Worm (Caenorhabditis elegans) whole organism, L4/young adult: Measurements from ENCODE around the gene nrsn-1.

Source experiments
- W03F9.2 ChIP-seq: fragments of 150-350 bp; optimal IDR thresholded peaks from 2 replicates; lab custom pipeline; 2014; ENCODE audit warnings: missing biosample characterization, missing genetic modification characterization
- dao-5 ChIP-seq: sonication (generic microtip); optimal IDR thresholded peaks from 2 replicates; lab custom pipeline; 2016; ENCODE audit warnings: missing genotype, missing genetic modification characterization, moderate library complexity, missing compliant biosample characterization
- him-1 ChIP-seq: sonication (generic microtip); optimal IDR thresholded peaks from 2 replicates; lab custom pipeline; 2016; ENCODE audit warnings: missing genotype, missing genetic modification reagents, missing genetic modification characterization, missing compliant biosample characterization

Gene nrsn-1

DNA sequence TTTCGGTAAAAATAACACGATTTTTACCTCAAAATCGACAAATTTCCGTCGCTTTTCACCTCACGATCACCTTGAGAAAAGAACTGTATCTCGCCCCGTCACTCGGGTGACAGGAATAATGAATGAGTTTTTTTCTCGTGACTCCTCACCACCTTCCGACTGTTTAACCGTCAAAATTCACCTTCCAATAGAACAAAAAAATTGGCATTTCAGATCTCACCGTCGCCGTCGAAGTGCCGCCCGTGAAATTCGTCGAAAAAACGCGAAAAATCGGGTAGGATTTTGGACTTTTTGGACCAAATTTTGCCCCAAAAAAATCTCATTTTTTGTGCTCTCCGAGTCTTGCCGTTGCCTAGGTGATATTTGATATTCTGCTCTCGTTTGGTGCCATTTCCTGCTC lies 28.9 kb downstream of the nrsn-1 start, which contains the start of gene unc-132:
Gene unc-132, plus strand, starts transcription at position 208 of the 400 bp plus-strand sequence.
- TF ChIP-seq dao-5 (tag; lab: Kevin White, UChicago) (no peak), him-1 (tag; lab: Kevin White, UChicago) (no peak), W03F9.2 (no peak)

DNA sequence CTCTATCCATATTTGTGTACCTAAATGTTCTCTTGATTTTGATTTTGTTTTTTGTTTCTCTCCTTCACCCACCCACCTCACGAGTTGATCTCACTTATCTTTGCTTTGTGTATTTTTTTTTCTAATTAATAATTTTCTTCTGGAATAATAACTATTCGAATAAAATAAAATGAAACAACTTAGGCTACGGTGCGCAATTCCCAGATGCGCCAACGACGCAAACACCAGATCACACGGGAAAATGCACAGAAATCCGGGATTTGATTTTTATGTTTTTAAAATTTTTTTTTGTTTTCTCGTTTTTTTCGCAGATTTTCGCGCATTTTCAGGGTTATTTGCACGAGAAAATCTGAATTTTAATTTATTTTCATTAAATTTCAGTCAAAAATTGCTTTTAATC lies 29.5 kb downstream of the nrsn-1 start:
- TF ChIP-seq dao-5 (tag; lab: Kevin White, UChicago) = no peak
- TF ChIP-seq him-1 (tag; lab: Kevin White, UChicago) = no peak

DNA sequence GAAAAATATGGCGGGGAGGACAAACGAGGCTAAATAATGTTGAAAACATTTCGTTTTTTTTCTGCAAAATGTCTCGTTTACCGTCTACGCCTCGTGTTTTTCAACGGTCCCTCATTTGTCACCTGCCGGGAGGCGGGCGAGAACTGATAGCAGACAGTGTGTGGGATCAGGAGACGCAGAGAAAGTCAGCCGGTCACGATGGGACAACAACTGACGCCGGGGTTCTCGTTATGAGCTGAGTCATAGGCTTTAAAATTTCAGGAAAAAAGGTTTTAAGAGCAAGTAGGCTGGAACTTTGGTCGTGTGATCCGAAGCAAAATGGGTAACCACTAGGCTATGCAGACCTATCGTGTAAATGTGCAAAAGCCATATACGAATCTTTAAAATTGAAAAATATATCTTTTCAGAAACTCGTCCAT lies 30.0 kb downstream of the nrsn-1 start, which contains the start of gene W08A12.2:
Gene W08A12.2, minus strand, starts transcription at position 103 of the 419 bp plus-strand sequence.
- TF ChIP-seq him-1 (tag; lab: Kevin White, UChicago) = no peak
- TF ChIP-seq W03F9.2 = no peak
- no peak for TF ChIP-seq dao-5 (tag; lab: Kevin White, UChicago)

DNA sequence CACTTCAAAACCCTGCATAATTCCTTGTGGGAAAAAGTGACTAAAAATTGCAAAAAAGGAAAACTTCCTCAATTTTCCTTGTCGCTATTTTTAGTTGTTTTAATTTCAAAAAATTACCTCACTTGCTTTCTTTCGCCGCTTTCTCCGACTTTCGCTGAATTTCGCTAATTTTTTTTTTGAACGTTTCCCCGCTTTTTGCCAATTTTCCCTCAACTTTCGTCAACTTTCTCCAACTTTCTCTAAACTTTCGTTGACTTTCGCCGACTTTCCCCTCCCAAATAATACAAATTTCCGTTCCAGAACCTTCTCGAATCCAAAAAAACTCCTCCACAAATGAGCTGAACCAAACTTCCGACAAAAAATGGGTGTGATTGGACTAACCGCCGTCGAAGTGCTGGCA lies 33.2 kb downstream of the nrsn-1 start, which contains the start of gene W08A12.3:
Gene W08A12.3, plus strand, starts transcription at position 301 of the 400 bp plus-strand sequence.
- TF ChIP-seq dao-5 (tag; lab: Kevin White, UChicago) = no peak
- TF ChIP-seq him-1 (tag; lab: Kevin White, UChicago) = no peak
- no peak for TF ChIP-seq W03F9.2

DNA sequence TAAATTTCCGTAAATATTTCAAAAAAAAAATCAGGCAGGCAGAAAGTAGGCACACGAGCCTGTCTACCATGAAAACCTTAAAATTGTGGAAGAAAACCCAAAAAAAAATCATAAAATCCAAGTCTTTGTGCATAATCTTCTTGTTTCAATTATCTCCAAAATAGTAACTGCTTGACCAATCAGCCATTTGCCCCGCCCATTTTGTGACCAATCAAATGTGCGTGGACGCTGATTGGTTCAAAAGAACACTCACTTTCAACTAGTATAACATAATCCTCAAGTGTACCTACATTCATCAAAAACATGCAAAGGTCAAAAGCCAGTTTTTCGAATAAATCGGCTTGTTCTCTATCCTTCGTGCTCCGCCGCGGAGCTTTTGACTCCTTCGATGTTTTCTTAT lies 37.3 kb downstream of the nrsn-1 start:
- TF ChIP-seq W03F9.2 = no peak
- TF ChIP-seq him-1 (tag; lab: Kevin White, UChicago) = no peak
- TF ChIP-seq dao-5 (tag; lab: Kevin White, UChicago) = no peak

DNA sequence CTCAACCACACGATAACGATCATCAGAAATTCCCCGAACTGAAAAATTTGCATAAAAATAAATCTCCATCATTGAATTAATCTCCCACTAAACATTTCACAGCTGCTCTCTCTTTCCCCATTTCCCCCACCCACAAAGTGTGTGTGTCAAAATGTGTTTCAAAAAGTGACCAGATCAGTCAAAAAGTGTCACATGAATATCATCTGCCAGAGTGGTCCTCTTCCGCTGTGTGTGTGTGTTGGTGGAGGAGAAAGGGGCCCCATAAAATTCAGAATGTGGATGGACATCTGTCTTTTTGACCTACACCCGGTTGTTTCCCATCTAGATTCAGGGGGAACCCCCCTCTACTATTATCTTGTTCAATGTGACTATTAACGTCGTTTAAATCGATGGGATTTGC lies 38.6 kb downstream of the nrsn-1 start:
- TF ChIP-seq dao-5 (tag; lab: Kevin White, UChicago) = no peak
- no peak for TF ChIP-seq him-1 (tag; lab: Kevin White, UChicago)

DNA sequence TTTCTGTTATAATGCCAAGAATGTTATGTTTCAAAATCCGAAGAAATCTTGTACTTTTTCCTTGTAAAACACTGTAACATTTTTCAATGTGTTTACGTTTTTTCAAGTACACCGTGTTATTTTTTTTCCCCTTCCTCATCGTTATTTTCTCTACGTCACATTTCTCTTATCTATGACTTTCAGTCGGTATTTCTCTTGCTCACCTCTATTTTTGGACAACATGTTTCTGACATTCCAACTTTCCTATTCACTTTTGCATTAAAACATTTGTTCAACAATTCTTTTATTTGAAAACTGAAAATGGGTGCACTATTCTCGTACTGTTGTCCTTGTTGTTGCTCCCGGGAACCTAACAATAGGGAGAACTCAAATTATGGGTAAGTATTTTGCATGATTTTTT lies 42.7 kb downstream of the nrsn-1 start, which contains the start of gene pals-33:
Gene pals-33, plus strand, starts transcription at position 301 of the 400 bp plus-strand sequence.
- TF ChIP-seq him-1 (tag; lab: Kevin White, UChicago) = no peak
- TF ChIP-seq dao-5 (tag; lab: Kevin White, UChicago) = no peak
- no peak for TF ChIP-seq W03F9.2

DNA sequence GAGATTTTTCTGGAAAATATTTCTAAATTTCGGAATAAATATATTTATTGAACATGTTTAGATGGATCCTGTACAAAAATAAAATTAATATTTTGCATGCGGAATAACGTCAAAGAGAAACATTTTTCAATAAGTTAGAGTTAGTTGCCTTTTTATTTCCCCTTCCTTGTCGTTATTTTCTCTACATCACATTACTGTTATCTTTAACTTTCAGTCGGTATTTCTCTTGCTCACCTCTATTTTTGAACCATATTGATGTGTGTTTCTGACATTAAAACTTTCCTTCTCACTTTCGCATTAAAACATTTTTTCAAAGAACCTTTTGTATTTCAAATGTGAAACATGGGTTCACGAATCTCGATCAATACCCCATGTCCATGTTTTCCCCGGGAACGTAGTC lies 45.3 kb downstream of the nrsn-1 start, which contains the start of gene Y39H10B.3:
Gene Y39H10B.3, plus strand, starts transcription at position 301 of the 400 bp plus-strand sequence.
- TF ChIP-seq W03F9.2 = no peak
- TF ChIP-seq him-1 (tag; lab: Kevin White, UChicago) = no peak
- TF ChIP-seq dao-5 (tag; lab: Kevin White, UChicago) = no peak

DNA sequence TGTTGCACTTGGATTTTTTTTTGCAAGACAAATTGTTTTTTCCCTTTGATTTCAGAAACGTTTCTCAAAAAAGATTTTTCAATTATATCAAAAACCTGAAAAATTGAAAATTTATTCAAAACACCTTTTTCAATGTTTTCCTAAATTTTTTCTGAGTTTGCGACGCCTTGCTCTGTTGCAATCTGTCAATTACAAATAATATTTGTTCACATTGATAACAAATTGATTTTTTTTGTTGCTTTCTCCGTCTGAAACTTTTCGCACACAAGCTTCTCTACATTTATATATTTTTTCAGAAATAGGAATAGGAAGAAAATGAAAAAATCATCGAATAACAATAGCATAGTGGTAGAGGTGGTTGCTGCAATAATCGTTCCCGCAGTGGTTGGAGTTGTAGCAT lies 47.3 kb downstream of the nrsn-1 start, which contains the start of gene Y39H10B.2:
Gene Y39H10B.2, plus strand, starts transcription at position 301 of the 400 bp plus-strand sequence.
- no peak for TF ChIP-seq W03F9.2
- TF ChIP-seq dao-5 (tag; lab: Kevin White, UChicago) = no peak
- TF ChIP-seq him-1 (tag; lab: Kevin White, UChicago) = no peak

DNA sequence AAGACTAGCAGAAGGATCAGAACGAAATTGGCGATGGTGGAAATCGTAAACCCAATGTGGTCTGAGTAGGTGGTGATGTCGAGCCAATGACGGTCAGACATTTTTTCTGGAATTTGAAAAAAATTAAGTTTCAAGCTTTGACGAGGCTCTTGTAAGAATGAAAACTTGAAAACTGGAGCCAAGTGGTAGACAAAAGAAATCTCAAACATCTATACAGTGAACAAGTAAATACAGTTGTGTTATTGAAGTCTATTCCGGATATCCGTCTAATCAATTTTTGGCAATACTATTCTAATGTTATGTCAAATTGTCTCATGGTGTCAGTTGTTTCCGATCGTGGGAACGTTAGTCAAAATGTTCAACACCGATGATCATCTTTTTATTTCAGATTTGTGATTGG lies 48.9 kb downstream of the nrsn-1 start, which contains the start of gene str-113:
Gene str-113, minus strand, starts transcription at position 101 of the 400 bp plus-strand sequence.
- TF ChIP-seq W03F9.2 = no peak
- TF ChIP-seq him-1 (tag; lab: Kevin White, UChicago) = no peak
- no peak for TF ChIP-seq dao-5 (tag; lab: Kevin White, UChicago)
